Worm (Caenorhabditis elegans) whole organism, mixed stage, embryonic: ENCODE measurements around the gene F32E10.8.

ENCODE experiments used
- M03D4.4 ChIP-seq: sonication (generic microtip); optimal IDR thresholded peaks from 2 replicates; lab custom pipeline; 2017; ENCODE audit warnings: mild to moderate bottlenecking, missing genetic modification characterization, missing compliant biosample characterization
- bed-3 ChIP-seq: fragments of 200-800 bp; sonication (Bioruptor generic); optimal IDR thresholded peaks from 3 replicates; lab custom pipeline; 2018; ENCODE audit warnings: mild to moderate bottlenecking, missing genetic modification characterization, moderate library complexity, missing compliant biosample characterization
- blmp-1 ChIP-seq: fragments of 150-350 bp; optimal IDR thresholded peaks from 2 replicates; lab custom pipeline; 2014; ENCODE audit warnings: missing biosample characterization, missing genetic modification characterization
- ceh-39 ChIP-seq: fragments of 150-350 bp; optimal IDR thresholded peaks from 2 replicates; lab custom pipeline; 2014; ENCODE audit warnings: missing biosample characterization, missing genetic modification characterization
- ceh-83 ChIP-seq: fragments of 200-800 bp; sonication (Bioruptor generic); optimal IDR thresholded peaks from 2 replicates; lab custom pipeline; 2018; ENCODE audit warnings: mild to moderate bottlenecking, missing genetic modification characterization, missing compliant biosample characterization
- ces-1 ChIP-seq: fragments of 150-350 bp; optimal IDR thresholded peaks from 2 replicates; lab custom pipeline; 2014; ENCODE audit warnings: missing biosample characterization, missing genetic modification reagents, missing genetic modification characterization
- cnd-1 ChIP-seq: fragments of 200-800 bp; sonication (Bioruptor generic); optimal IDR thresholded peaks from 2 replicates; lab custom pipeline; 2018; ENCODE audit warnings: mild to moderate bottlenecking, missing genetic modification characterization, missing compliant biosample characterization
- drap-1 ChIP-seq: fragments of 200-800 bp; sonication (Bioruptor generic); optimal IDR thresholded peaks from 3 replicates; lab custom pipeline; 2018; ENCODE audit warnings: mild to moderate bottlenecking, missing genetic modification characterization, missing compliant biosample characterization
- elt-1 ChIP-seq: sonication (generic microtip); optimal IDR thresholded peaks from 2 replicates; lab custom pipeline; 2017; ENCODE audit warnings: missing genetic modification characterization, mild to moderate bottlenecking, missing compliant biosample characterization, antibody characterized with exemption, moderate library complexity, borderline replicate concordance; ENCODE audit not compliant: insufficient read depth
- elt-3 ChIP-seq: fragments of 150-350 bp; optimal IDR thresholded peaks from 2 replicates; lab custom pipeline; 2014; ENCODE audit warnings: missing biosample characterization, missing genetic modification characterization
- flh-1 ChIP-seq: fragments of 200-800 bp; sonication (Bioruptor generic); optimal IDR thresholded peaks from 2 replicates; lab custom pipeline; 2018; ENCODE audit warnings: mild to moderate bottlenecking, missing genetic modification characterization, moderate library complexity, missing compliant biosample characterization
- ham-2 ChIP-seq: fragments of 200-800 bp; sonication (Bioruptor generic); optimal IDR thresholded peaks from 2 replicates; lab custom pipeline; 2018; ENCODE audit warnings: mild to moderate bottlenecking, missing genetic modification characterization, missing compliant biosample characterization
- hlh-1 ChIP-seq: fragments of 150-350 bp; optimal IDR thresholded peaks from 2 replicates; lab custom pipeline; 2014; ENCODE audit warnings: missing biosample characterization, missing genetic modification reagents, missing genetic modification characterization
- lin-13 ChIP-seq: fragments of 150-350 bp; optimal IDR thresholded peaks from 2 replicates; lab custom pipeline; 2014; ENCODE audit warnings: missing biosample characterization, missing genetic modification characterization
- lin-32 ChIP-seq: fragments of 200-800 bp; sonication (Bioruptor generic); optimal IDR thresholded peaks from 2 replicates; lab custom pipeline; 2018; ENCODE audit warnings: mild to moderate bottlenecking, missing genetic modification characterization, missing compliant biosample characterization
- lsy-2 ChIP-seq: fragments of 150-350 bp; optimal IDR thresholded peaks from 2 replicates; lab custom pipeline; 2014; ENCODE audit warnings: missing biosample characterization, missing genetic modification characterization
- mab-5 ChIP-seq: fragments of 150-350 bp; optimal IDR thresholded peaks from 2 replicates; lab custom pipeline; 2014; ENCODE audit warnings: missing biosample characterization, missing genetic modification characterization
- mep-1 ChIP-seq: fragments of 150-350 bp; optimal IDR thresholded peaks from 2 replicates; lab custom pipeline; 2017; ENCODE audit warnings: missing biosample characterization, missing genetic modification reagents, missing genetic modification characterization, inconsistent platforms
- mls-2 ChIP-seq: sonication (generic microtip); optimal IDR thresholded peaks from 2 replicates; lab custom pipeline; 2016; ENCODE audit warnings: mild to moderate bottlenecking, missing genetic modification characterization, moderate library complexity, missing compliant biosample characterization
- nhr-12 ChIP-seq: fragments of 150-350 bp; optimal IDR thresholded peaks from 2 replicates; lab custom pipeline; 2014; ENCODE audit warnings: missing biosample characterization, missing genetic modification characterization
- nhr-2 ChIP-seq: fragments of 150-350 bp; optimal IDR thresholded peaks from 2 replicates; lab custom pipeline; 2014; ENCODE audit warnings: missing biosample characterization, missing genetic modification characterization
- nhr-237 ChIP-seq: fragments of 150-350 bp; optimal IDR thresholded peaks from 2 replicates; lab custom pipeline; 2014; ENCODE audit warnings: missing biosample characterization, missing genetic modification characterization
- nhr-28 ChIP-seq: fragments of 150-350 bp; optimal IDR thresholded peaks from 2 replicates; lab custom pipeline; 2014; ENCODE audit warnings: missing biosample characterization, missing genetic modification characterization
- nhr-76 ChIP-seq: sonication (generic microtip); optimal IDR thresholded peaks from 2 replicates; lab custom pipeline; 2017; ENCODE audit warnings: missing biosample characterization, missing genetic modification characterization
- pha-4 ChIP-seq: fragments of 150-350 bp; optimal IDR thresholded peaks from 2 replicates; lab custom pipeline; 2018; ENCODE audit warnings: missing biosample characterization, missing genetic modification reagents, missing genetic modification characterization
- sem-2 ChIP-seq: fragments of 200-800 bp; sonication (Bioruptor generic); optimal IDR thresholded peaks from 2 replicates; lab custom pipeline; 2018; ENCODE audit warnings: mild to moderate bottlenecking, missing genetic modification characterization, missing compliant biosample characterization
- snpc-4 ChIP-seq: fragments of 150-350 bp; optimal IDR thresholded peaks from 2 replicates; lab custom pipeline; 2014; ENCODE audit warnings: missing biosample characterization, missing genetic modification characterization
- sptf-1 ChIP-seq: sonication (generic microtip); optimal IDR thresholded peaks from 2 replicates; lab custom pipeline; 2017; ENCODE audit warnings: mild to moderate bottlenecking, missing genetic modification characterization, moderate library complexity, missing compliant biosample characterization
- tbx-8 ChIP-seq: fragments of 200-800 bp; sonication (Bioruptor generic); optimal IDR thresholded peaks from 2 replicates; lab custom pipeline; 2018; ENCODE audit warnings: mild to moderate bottlenecking, missing genetic modification characterization, moderate library complexity, missing compliant biosample characterization
- unc-120 ChIP-seq: sonication (generic microtip); optimal IDR thresholded peaks from 2 replicates; lab custom pipeline; 2017; ENCODE audit warnings: missing genetic modification characterization, missing compliant biosample characterization; ENCODE audit not compliant: poor library complexity, severe bottlenecking
- unc-39 ChIP-seq: fragments of 150-350 bp; optimal IDR thresholded peaks from 2 replicates; lab custom pipeline; 2014; ENCODE audit warnings: missing biosample characterization, missing genetic modification characterization
- unc-62 ChIP-seq: fragments of 150-350 bp; optimal IDR thresholded peaks from 2 replicates; lab custom pipeline; 2014; ENCODE audit warnings: missing biosample characterization, missing genetic modification reagents, missing genetic modification characterization
- zip-8 ChIP-seq: fragments of 150-350 bp; optimal IDR thresholded peaks from 2 replicates; lab custom pipeline; 2014; ENCODE audit warnings: missing biosample characterization, missing genetic modification characterization
- ztf-11 ChIP-seq: fragments of 150-350 bp; optimal IDR thresholded peaks from 2 replicates; lab custom pipeline; 2014; ENCODE audit warnings: missing biosample characterization, missing genetic modification characterization

The F32E10.8 gene

ce11 chrIV:7573944-7574343 lies 6.5 kb downstream of the F32E10.8 start (continued):
- TF ChIP-seq unc-62 (GFP tag; lab: Kevin White, UChicago), result peak; percentile 73
- no peak for TF ChIP-seq unc-39 (tag; lab: Kevin White, UChicago)
- TF ChIP-seq, all 35 proteins: peak for 27

ce11 chrIV:7575147-7575768 lies 7.9 kb downstream of the F32E10.8 start, which contains the start of gene cec-4:
cec-4 (plus strand) TSS chrIV:7575718.
- TF ChIP-seq nhr-237 (tag; lab: Kevin White, UChicago) (no peak), ceh-39 (tag; lab: Kevin White, UChicago) (peak; percentile 97), drap-1 (GFP tag; lab: Kevin White, UChicago) (no peak), unc-62 (GFP tag; lab: Kevin White, UChicago) (no peak), nhr-12 (no peak), elt-3 (tag; lab: Kevin White, UChicago) (no peak), tbx-8 (GFP tag; lab: Kevin White, UChicago) (no peak), sptf-1 (no peak), mls-2 (tag; lab: Kevin White, UChicago) (no peak), ces-1 (GFP tag; lab: Kevin White, UChicago) (peak; percentile 9), ztf-11 (tag; lab: Kevin White, UChicago) (no peak), elt-1 (tag; lab: Kevin White, UChicago) (no peak), mep-1 (tag; lab: Kevin White, UChicago) (no peak), ceh-83 (no peak), lin-13 (tag; lab: Kevin White, UChicago) (no peak), hlh-1 (tag; lab: Kevin White, UChicago) (peak; percentile 50), snpc-4 (tag; lab: Kevin White, UChicago) (no peak), ham-2 (GFP tag; lab: Kevin White, UChicago) (no peak), mab-5 (tag; lab: Kevin White, UChicago) (no peak), nhr-28 (tag; lab: Kevin White, UChicago) (no peak)
- TF ChIP-seq, all 35 proteins: peak for 3

ce11 chrIV:7578281-7578680 lies 10.9 kb downstream of the F32E10.8 start, which contains the start of gene F32E10.5:
F32E10.5 (minus strand) TSS chrIV:7578381.
- TF ChIP-seq elt-3 (tag; lab: Kevin White, UChicago), result no peak
- no peak for TF ChIP-seq snpc-4 (tag; lab: Kevin White, UChicago)
- TF ChIP-seq nhr-12, result no peak
- no peak for TF ChIP-seq nhr-237 (tag; lab: Kevin White, UChicago)
- no peak for TF ChIP-seq drap-1 (GFP tag; lab: Kevin White, UChicago)
- TF ChIP-seq nhr-28 (tag; lab: Kevin White, UChicago), result no peak
- no peak for TF ChIP-seq tbx-8 (GFP tag; lab: Kevin White, UChicago)

ce11 chrIV:7580062-7580614 lies 12.7 kb downstream of the F32E10.8 start, which contains the start of the genes cec-5 and nol-10:
cec-5 (minus strand) TSS chrIV:7580112.
nol-10 (plus strand) TSS chrIV:7580597.
- peak; percentile 92 for TF ChIP-seq pha-4
- no peak for TF ChIP-seq bed-3 (GFP tag; lab: Kevin White, UChicago)
- TF ChIP-seq mab-5 (tag; lab: Kevin White, UChicago), result no peak
- TF ChIP-seq drap-1 (GFP tag; lab: Kevin White, UChicago), result no peak
- TF ChIP-seq flh-1 (GFP tag; lab: Kevin White, UChicago), result no peak
- peak; percentile 88 for TF ChIP-seq nhr-237 (tag; lab: Kevin White, UChicago)
- TF ChIP-seq nhr-28 (tag; lab: Kevin White, UChicago), result no peak
- TF ChIP-seq unc-120 (tag; lab: Kevin White, UChicago), result peak; percentile 84
- peak; percentile 58 for TF ChIP-seq lsy-2 (tag; lab: Kevin White, UChicago)
- TF ChIP-seq lin-13 (tag; lab: Kevin White, UChicago), result peak; percentile 57
- TF ChIP-seq lin-32 (GFP tag; lab: Kevin White, UChicago), result no peak
- no peak for TF ChIP-seq nhr-2
- TF ChIP-seq hlh-1 (tag; lab: Kevin White, UChicago), result peak; percentile 24
- TF ChIP-seq sem-2 (GFP tag; lab: Kevin White, UChicago), result no peak
- TF ChIP-seq nhr-12, result peak; percentile 24
- TF ChIP-seq sptf-1, result peak; percentile 49
- TF ChIP-seq mep-1 (tag; lab: Kevin White, UChicago), result peak; percentile 87
- no peak for TF ChIP-seq ztf-11 (tag; lab: Kevin White, UChicago)
- no peak for TF ChIP-seq tbx-8 (GFP tag; lab: Kevin White, UChicago)
- TF ChIP-seq ceh-39 (tag; lab: Kevin White, UChicago), result peak; percentile 83
- TF ChIP-seq elt-3 (tag; lab: Kevin White, UChicago), result no peak
- peak; percentile 15 for TF ChIP-seq unc-62 (GFP tag; lab: Kevin White, UChicago)
- no peak for TF ChIP-seq nhr-76 (tag; lab: Kevin White, UChicago)
- TF ChIP-seq ceh-83, result no peak
- no peak for TF ChIP-seq elt-1 (tag; lab: Kevin White, UChicago)
- TF ChIP-seq M03D4.4 (tag; lab: Kevin White, UChicago), result peak; percentile 23
- peak; percentile 95 for TF ChIP-seq ces-1 (GFP tag; lab: Kevin White, UChicago)
- TF ChIP-seq mls-2 (tag; lab: Kevin White, UChicago), result peak; percentile 57
- peak; percentile 73 for TF ChIP-seq ham-2 (GFP tag; lab: Kevin White, UChicago)
- no peak for TF ChIP-seq zip-8 (tag; lab: Kevin White, UChicago)
- no peak for TF ChIP-seq cnd-1 (tag; lab: Kevin White, UChicago)
- TF ChIP-seq blmp-1, result no peak
